Fruit fly (Drosophila melanogaster) whole organism, wandering third instar larva: ENCODE results near the gene Vps26.
A peak's percentile ranks its signal among the peaks of the same experiment; 100 is the strongest.

ENCODE experiments used
- Abd-B ChIP-seq: fragments of >200 bp; optimal IDR thresholded peaks from 2 replicates; lab custom pipeline; 2017; ENCODE audit warnings: missing biosample characterization, missing genetic modification characterization
- CG32264 ChIP-seq: fragments of 200-800 bp; sonication (Bioruptor generic); optimal IDR thresholded peaks from 2 replicates; lab custom pipeline; 2016; ENCODE audit warnings: missing biosample characterization, missing genetic modification characterization
- CG9705 ChIP-seq: fragments of 200-800 bp; sonication (Bioruptor generic); optimal IDR thresholded peaks from 2 replicates; lab custom pipeline; 2018; ENCODE audit warnings: missing biosample characterization, mild to moderate bottlenecking, missing genetic modification characterization
- CrebA ChIP-seq: fragments of 200-800 bp; sonication (Bioruptor generic); optimal IDR thresholded peaks from 2 replicates; lab custom pipeline; 2016; ENCODE audit warnings: missing biosample characterization, mild to moderate bottlenecking, missing genetic modification characterization, borderline replicate concordance
- Dfd ChIP-seq: fragments of >200 bp; optimal IDR thresholded peaks from 2 replicates; lab custom pipeline; 2017; ENCODE audit warnings: missing biosample characterization, missing genetic modification characterization
- Dif ChIP-seq: fragments of 200-275, 200-300 bp; sonication (Bioruptor generic); optimal IDR thresholded peaks from 2 replicates; lab custom pipeline; 2018; ENCODE audit warnings: missing biosample characterization, missing genetic modification characterization; ENCODE audit not compliant: partially characterized antibody
- GATAd ChIP-seq: sonication (Bioruptor generic); optimal IDR thresholded peaks from 2 replicates; lab custom pipeline; 2016; ENCODE audit warnings: missing biosample characterization, missing genetic modification characterization
- HLH106 ChIP-seq: fragments of 200-800 bp; optimal IDR thresholded peaks from 3 replicates; lab custom pipeline; 2019; ENCODE audit warnings: missing biosample characterization, mild to moderate bottlenecking, missing genetic modification characterization, moderate library complexity
- Hnf4 ChIP-seq: fragments of 200-800 bp; sonication (Bioruptor generic); optimal IDR thresholded peaks from 2 replicates; lab custom pipeline; 2016; ENCODE audit warnings: missing biosample characterization, mild to moderate bottlenecking, missing genetic modification characterization
- Hr78 ChIP-seq: fragments of >200 bp; optimal IDR thresholded peaks from 2 replicates; lab custom pipeline; 2017; ENCODE audit warnings: missing biosample characterization, missing genetic modification characterization
- Hr83 ChIP-seq: fragments of 200-300 bp; sonication (Bioruptor generic); optimal IDR thresholded peaks from 2 replicates; lab custom pipeline; 2016; ENCODE audit warnings: missing biosample characterization, mild to moderate bottlenecking, missing genetic modification characterization, moderate library complexity; ENCODE audit not compliant: poor library complexity, severe bottlenecking
- Jra ChIP-seq: sonication (Bioruptor generic); optimal IDR thresholded peaks from 2 replicates; lab custom pipeline; 2016; ENCODE audit warnings: missing biosample characterization, missing genetic modification characterization
- Mio ChIP-seq: sonication (Bioruptor generic); optimal IDR thresholded peaks from 2 replicates; lab custom pipeline; 2016; ENCODE audit warnings: missing biosample characterization, missing genetic modification characterization
- Myc ChIP-seq: fragments of >200 bp; optimal IDR thresholded peaks from 2 replicates; lab custom pipeline; 2017
- N ChIP-seq: fragments of >200 bp; optimal IDR thresholded peaks from 2 replicates; lab custom pipeline; 2018; ENCODE audit warnings: missing biosample characterization, missing external identifiers, missing genetic modification characterization
- OdsH ChIP-seq: fragments of 200-800 bp; sonication (Bioruptor generic); optimal IDR thresholded peaks from 2 replicates; lab custom pipeline; 2016; ENCODE audit warnings: missing biosample characterization, mild to moderate bottlenecking, missing genetic modification characterization
- Rel ChIP-seq, 2 experiments: fragments of 200-800 bp; sonication (Bioruptor generic) in 1 of 2; optimal IDR thresholded peaks; 2 replicates in 1 of 2; 3 replicates in 1 of 2; lab custom pipeline; 2016 to 2019; ENCODE audit warnings: mild to moderate bottlenecking in 2 of 2, missing biosample characterization in 2 of 2, missing genetic modification characterization in 2 of 2, moderate library complexity in 1 of 2
- Sp1 ChIP-seq: fragments of 200-800 bp; sonication (Bioruptor generic); optimal IDR thresholded peaks from 3 replicates; lab custom pipeline; 2019; ENCODE audit warnings: missing biosample characterization, mild to moderate bottlenecking, missing genetic modification characterization, moderate library complexity
- Vsx2 ChIP-seq: fragments of 200-300, 225-300 bp; sonication (Bioruptor generic); optimal IDR thresholded peaks from 2 replicates; lab custom pipeline; 2018; ENCODE audit warnings: missing biosample characterization, missing genetic modification characterization; ENCODE audit not compliant: partially characterized antibody
- br ChIP-seq: fragments of 200-800 bp; sonication (Bioruptor generic); optimal IDR thresholded peaks from 2 replicates; lab custom pipeline; 2016; ENCODE audit warnings: missing biosample characterization, missing genetic modification characterization
- brk ChIP-seq: fragments of 200-800 bp; sonication (Bioruptor generic); optimal IDR thresholded peaks from 2 replicates; lab custom pipeline; 2016; ENCODE audit warnings: missing biosample characterization, mild to moderate bottlenecking, missing genetic modification characterization
- dl ChIP-seq, 2 experiments: fragments of 175-275, 200-275 bp in 1 of 2; fragments of 200-275 bp in 1 of 2; sonication (Bioruptor generic); optimal IDR thresholded peaks; lab custom pipeline; 2018; ENCODE audit warnings: mild to moderate bottlenecking in 2 of 2, missing biosample characterization in 2 of 2, missing genetic modification characterization in 2 of 2, moderate library complexity in 2 of 2; ENCODE audit not compliant: partially characterized antibody in 2 of 2, insufficient read depth in 1 of 2
- dmrt93B ChIP-seq: fragments of 200-800 bp; sonication (Bioruptor generic); optimal IDR thresholded peaks from 2 replicates; lab custom pipeline; 2018; ENCODE audit warnings: missing biosample characterization, mild to moderate bottlenecking, missing genetic modification characterization
- dsf ChIP-seq: sonication (Bioruptor generic); optimal IDR thresholded peaks from 2 replicates; lab custom pipeline; 2016; ENCODE audit warnings: missing biosample characterization, missing genetic modification characterization, borderline replicate concordance
- ey ChIP-seq: fragments of 200-800 bp; sonication (Bioruptor generic); optimal IDR thresholded peaks from 2 replicates; lab custom pipeline; 2016; ENCODE audit warnings: missing biosample characterization, missing genetic modification characterization
- foxo ChIP-seq, 2 experiments: fragments of 200-800 bp; sonication (Bioruptor generic); optimal IDR thresholded peaks; 2 replicates in 1 of 2; 3 replicates in 1 of 2; lab custom pipeline; 2016 to 2017; ENCODE audit warnings: missing biosample characterization in 2 of 2, missing genetic modification characterization in 2 of 2
- fru ChIP-seq: fragments of 200-800 bp; sonication (Bioruptor generic); optimal IDR thresholded peaks from 3 replicates; lab custom pipeline; 2016; ENCODE audit warnings: missing biosample characterization, mild to moderate bottlenecking, missing genetic modification characterization
- h ChIP-seq: fragments of 200-800 bp; sonication (Bioruptor generic); optimal IDR thresholded peaks from 3 replicates; lab custom pipeline; 2016; ENCODE audit warnings: missing biosample characterization, mild to moderate bottlenecking, missing genetic modification characterization
- jim ChIP-seq: fragments of 175-275, 200-325 bp; sonication (Bioruptor generic); optimal IDR thresholded peaks from 2 replicates; lab custom pipeline; 2016; ENCODE audit warnings: missing biosample characterization, mild to moderate bottlenecking, missing genetic modification characterization
- lola ChIP-seq: fragments of >200 bp; optimal IDR thresholded peaks from 2 replicates; lab custom pipeline; 2017; ENCODE audit warnings: missing biosample characterization, missing genetic modification characterization
- pan ChIP-seq: fragments of >200 bp; optimal IDR thresholded peaks from 2 replicates; lab custom pipeline; 2017
- psq ChIP-seq: fragments of 200-800 bp; sonication (Bioruptor generic); optimal IDR thresholded peaks from 3 replicates; lab custom pipeline; 2017; ENCODE audit warnings: missing biosample characterization, mild to moderate bottlenecking, missing genetic modification characterization, moderate library complexity
- rgr ChIP-seq: fragments of 200-800 bp; sonication (Bioruptor generic); optimal IDR thresholded peaks from 3 replicates; lab custom pipeline; 2016; ENCODE audit warnings: missing biosample characterization, mild to moderate bottlenecking, missing genetic modification characterization
- sage ChIP-seq: fragments of 200-800 bp; sonication (Bioruptor generic); optimal IDR thresholded peaks from 2 replicates; lab custom pipeline; 2016; ENCODE audit warnings: missing biosample characterization, mild to moderate bottlenecking, missing genetic modification characterization
- sv ChIP-seq: fragments of 200-800 bp; sonication (Bioruptor generic); optimal IDR thresholded peaks from 3 replicates; lab custom pipeline; 2016; ENCODE audit warnings: missing biosample characterization, missing genetic modification characterization
- tai ChIP-seq: sonication (Bioruptor generic); optimal IDR thresholded peaks from 2 replicates; lab custom pipeline; 2016; ENCODE audit warnings: missing biosample characterization, missing genetic modification characterization
- usp ChIP-seq: fragments of >200 bp; optimal IDR thresholded peaks from 2 replicates; lab custom pipeline; 2017; ENCODE audit warnings: missing biosample characterization, missing genetic modification characterization
- woc ChIP-seq: sonication (Bioruptor generic); optimal IDR thresholded peaks from 2 replicates; lab custom pipeline; 2016; ENCODE audit warnings: missing biosample characterization, mild to moderate bottlenecking, missing genetic modification characterization

Vps26 gene

DNA sequence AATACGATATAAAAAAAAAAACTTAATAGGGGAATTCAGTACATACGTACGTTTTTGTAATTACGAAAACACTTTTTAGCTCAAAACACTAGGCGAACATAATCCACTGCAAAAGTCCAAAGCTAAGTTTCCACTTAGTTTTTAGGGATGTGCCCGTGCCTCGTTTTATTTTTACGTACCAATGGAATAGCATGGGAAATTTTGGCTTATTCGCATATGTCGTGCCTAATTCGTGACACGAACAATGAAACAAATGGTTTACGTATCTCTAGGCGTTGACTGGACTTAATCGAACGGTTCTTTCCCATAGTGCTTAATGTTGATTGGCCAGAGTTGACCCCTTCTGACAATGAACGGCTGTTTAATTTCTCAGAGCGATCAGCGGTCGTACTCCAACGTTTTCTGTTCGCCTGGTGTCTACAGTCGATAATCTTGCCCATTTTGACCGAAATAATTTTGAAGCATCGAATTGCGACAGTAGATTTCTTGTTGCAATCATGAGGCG lies 6.0 kb downstream of the Vps26 start, which contains the start of gene CG14818:
Gene CG14818 (minus strand): TSS at position 169 of the 505 bp plus-strand sequence.
- peak; percentile 14 for TF ChIP-seq OdsH
- TF ChIP-seq dl (GFP tag; optimal IDR thresholded peaks at IDR 0.05; lab: Kevin White, UChicago; ENCODE audit: insufficient read depth in 1 of 2, partially characterized antibody in 2 of 2), result no peak
- TF ChIP-seq CrebA (GFP tag; lab: Kevin White, UChicago), result no peak
- TF ChIP-seq fru, result peak; percentile 46
- peak; percentile 47 for TF ChIP-seq sv (GFP tag; lab: Kevin White, UChicago)
- TF ChIP-seq h, result peak; percentile 66
- no peak for TF ChIP-seq CG32264
- peak; percentile 66 for TF ChIP-seq rgr (GFP tag; lab: Kevin White, UChicago)
- TF ChIP-seq woc (GFP tag; lab: Kevin White, UChicago), result no peak
- no peak for TF ChIP-seq Dfd (GFP tag; lab: Kevin White, UChicago)
- peak; percentile 59 for TF ChIP-seq ey (GFP tag; lab: Kevin White, UChicago)
- no peak for TF ChIP-seq Dif
- TF ChIP-seq pan, result no peak
- TF ChIP-seq foxo (GFP tag; optimal IDR thresholded peaks at IDR 0.05; lab: Kevin White, UChicago), result peak in 1 of 2 experiments; percentile 67
- no peak for TF ChIP-seq N (GFP tag; lab: Kevin White, UChicago)
- peak; percentile 61 for TF ChIP-seq HLH106 (tag; lab: Kevin White, UChicago)
- TF ChIP-seq tai (GFP tag; lab: Kevin White, UChicago), result no peak
- TF ChIP-seq Hnf4 (GFP tag; lab: Kevin White, UChicago), result no peak
- no peak for TF ChIP-seq GATAd (GFP tag; lab: Kevin White, UChicago)
- no peak for TF ChIP-seq Rel (GFP tag; optimal IDR thresholded peaks at IDR 0.05; lab: Kevin White, UChicago)
- TF ChIP-seq Rel (tag; optimal IDR thresholded peaks at IDR 0.05; lab: Kevin White, UChicago), result peak; percentile 58
- no peak for TF ChIP-seq Mio
- no peak for TF ChIP-seq usp (GFP tag; lab: Kevin White, UChicago)
- no peak for TF ChIP-seq Abd-B (GFP tag; lab: Kevin White, UChicago)
- TF ChIP-seq dsf (GFP tag; lab: Kevin White, UChicago), result no peak
- no peak for TF ChIP-seq Myc (lab: Kevin White, UChicago)
- TF ChIP-seq Hr78 (GFP tag; lab: Kevin White, UChicago), result no peak
- no peak for TF ChIP-seq Vsx2
- TF ChIP-seq dmrt93B (GFP tag; lab: Kevin White, UChicago), result no peak
- TF ChIP-seq br (GFP tag; lab: Kevin White, UChicago), result peak; percentile 30
- no peak for TF ChIP-seq lola (GFP tag; lab: Kevin White, UChicago)
- TF ChIP-seq Jra (GFP tag; lab: Kevin White, UChicago), result no peak
- TF ChIP-seq psq (GFP tag; lab: Kevin White, UChicago), result peak; percentile 15
- peak; percentile 45 for TF ChIP-seq CG9705
- TF ChIP-seq sage (GFP tag; lab: Kevin White, UChicago), result no peak
- peak; percentile 56 for TF ChIP-seq Sp1
- no peak for TF ChIP-seq jim (GFP tag; lab: Kevin White, UChicago)
- TF ChIP-seq Hr83 (GFP tag; lab: Kevin White, UChicago), result no peak
- TF ChIP-seq brk (GFP tag; lab: Kevin White, UChicago), result no peak

dm6 chrX:1880139-1880556 lies 6.5 kb downstream of the Vps26 start, which contains the start of gene Coa8:
Gene Coa8, plus strand, starts transcription at chrX:1880282.
- TF ChIP-seq Abd-B (GFP tag; lab: Kevin White, UChicago), result no peak
- TF ChIP-seq Sp1, result peak; percentile 34
- no peak for TF ChIP-seq jim (GFP tag; lab: Kevin White, UChicago)
- no peak for TF ChIP-seq sage (GFP tag; lab: Kevin White, UChicago)
- TF ChIP-seq foxo (GFP tag; optimal IDR thresholded peaks at IDR 0.05; lab: Kevin White, UChicago), result peak in 1 of 2 experiments; percentile 50
- TF ChIP-seq HLH106 (tag; lab: Kevin White, UChicago), result peak; percentile 53
- no peak for TF ChIP-seq dl (GFP tag; optimal IDR thresholded peaks at IDR 0.05; lab: Kevin White, UChicago; ENCODE audit: insufficient read depth in 1 of 2, partially characterized antibody in 2 of 2)
- TF ChIP-seq N (GFP tag; lab: Kevin White, UChicago), result no peak
- no peak for TF ChIP-seq brk (GFP tag; lab: Kevin White, UChicago)
- TF ChIP-seq pan, result no peak
- TF ChIP-seq psq (GFP tag; lab: Kevin White, UChicago), result no peak
- TF ChIP-seq Hr83 (GFP tag; lab: Kevin White, UChicago), result no peak
- no peak for TF ChIP-seq sv (GFP tag; lab: Kevin White, UChicago)
- no peak for TF ChIP-seq dsf (GFP tag; lab: Kevin White, UChicago)
- TF ChIP-seq Rel (GFP tag; optimal IDR thresholded peaks at IDR 0.05; lab: Kevin White, UChicago), result no peak
- TF ChIP-seq Rel (tag; optimal IDR thresholded peaks at IDR 0.05; lab: Kevin White, UChicago), result no peak
- no peak for TF ChIP-seq CrebA (GFP tag; lab: Kevin White, UChicago)
- TF ChIP-seq rgr (GFP tag; lab: Kevin White, UChicago), result peak; percentile 41
- TF ChIP-seq tai (GFP tag; lab: Kevin White, UChicago), result no peak
- TF ChIP-seq dmrt93B (GFP tag; lab: Kevin White, UChicago), result no peak
- TF ChIP-seq Dfd (GFP tag; lab: Kevin White, UChicago), result no peak
- no peak for TF ChIP-seq lola (GFP tag; lab: Kevin White, UChicago)
- no peak for TF ChIP-seq Hr78 (GFP tag; lab: Kevin White, UChicago)
- TF ChIP-seq Hnf4 (GFP tag; lab: Kevin White, UChicago), result no peak
- no peak for TF ChIP-seq usp (GFP tag; lab: Kevin White, UChicago)
- TF ChIP-seq br (GFP tag; lab: Kevin White, UChicago), result peak; percentile 34
- peak; percentile 51 for TF ChIP-seq fru
- no peak for TF ChIP-seq CG32264
- peak; percentile 7 for TF ChIP-seq CG9705
- no peak for TF ChIP-seq Jra (GFP tag; lab: Kevin White, UChicago)
- peak; percentile 17 for TF ChIP-seq woc (GFP tag; lab: Kevin White, UChicago)
- peak; percentile 18 for TF ChIP-seq ey (GFP tag; lab: Kevin White, UChicago)
- TF ChIP-seq Myc (lab: Kevin White, UChicago), result no peak
- no peak for TF ChIP-seq GATAd (GFP tag; lab: Kevin White, UChicago)
- TF ChIP-seq OdsH, result no peak
- TF ChIP-seq Dif, result no peak
- TF ChIP-seq Vsx2, result no peak
- peak; percentile 32 for TF ChIP-seq h
- no peak for TF ChIP-seq Mio
